Fruit fly (Drosophila melanogaster) S2 (cell line): ENCODE measurements around the gene CG15023.

Source experiments
- CG8478 ChIP-seq: fragments of >200 bp; optimal IDR thresholded peaks from 2 replicates; lab custom pipeline; 2018
- CTCF ChIP-seq, 2 experiments: fragments of >200 bp; optimal IDR thresholded peaks; 2 replicates each; lab custom pipeline; 2018

CG15023 gene

DNA sequence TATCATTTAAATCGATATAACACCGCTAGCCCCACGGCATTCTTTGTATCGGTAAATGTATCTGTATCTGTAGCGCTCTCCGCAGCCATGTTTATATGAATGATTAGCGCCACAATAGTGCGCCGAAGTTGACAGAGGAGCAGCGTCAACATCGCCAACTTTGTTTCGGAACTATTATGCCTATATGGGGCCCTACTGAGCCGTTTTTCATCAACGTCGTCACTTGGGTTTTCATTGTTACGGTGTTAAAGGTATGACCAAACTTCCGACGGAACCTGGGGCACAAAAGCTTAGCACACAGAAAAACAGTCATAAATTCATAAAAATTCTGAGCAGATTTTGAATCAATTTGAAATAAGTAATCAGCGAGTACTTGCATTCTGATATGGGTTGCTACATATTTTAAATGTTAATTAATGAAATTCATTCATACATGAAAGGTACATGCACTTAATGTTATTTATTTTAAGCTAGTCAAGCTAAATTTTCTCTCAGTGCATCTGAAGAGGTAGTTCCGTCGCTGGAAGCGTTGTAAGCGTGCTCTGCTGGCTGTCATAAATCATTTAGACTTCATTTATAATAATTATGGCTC, at the start of gene CG15023:
Gene CG15023 (minus strand): TSS at position 51 of the 592 bp plus-strand sequence.
- TF ChIP-seq CG8478 (lab: Kevin White, UChicago): no peak
- TF ChIP-seq CTCF (optimal IDR thresholded peaks at IDR 0.05; lab: Kevin White, UChicago): no peak

DNA sequence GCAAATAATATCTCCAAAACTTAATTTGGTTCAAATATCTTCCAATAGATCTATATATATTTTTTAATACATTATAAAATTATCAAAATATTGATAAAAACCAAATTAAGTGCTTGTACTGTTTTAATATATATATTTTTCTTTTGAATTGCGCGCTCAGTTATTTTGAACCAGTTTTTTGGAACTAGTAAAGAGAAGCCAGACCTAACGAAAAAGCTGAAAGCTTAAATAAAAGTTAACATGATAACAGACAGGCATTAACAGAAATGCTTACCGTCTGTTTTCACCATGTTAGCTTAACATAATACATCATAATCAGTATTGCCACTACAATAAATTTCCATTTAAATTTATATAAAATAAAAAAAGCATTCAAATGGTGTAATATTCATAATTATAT, 49.0 kb upstream of the CG15023 start:
- TF ChIP-seq CTCF (optimal IDR thresholded peaks at IDR 0.05; lab: Kevin White, UChicago): no peak
- no peak for TF ChIP-seq CG8478 (lab: Kevin White, UChicago)

DNA sequence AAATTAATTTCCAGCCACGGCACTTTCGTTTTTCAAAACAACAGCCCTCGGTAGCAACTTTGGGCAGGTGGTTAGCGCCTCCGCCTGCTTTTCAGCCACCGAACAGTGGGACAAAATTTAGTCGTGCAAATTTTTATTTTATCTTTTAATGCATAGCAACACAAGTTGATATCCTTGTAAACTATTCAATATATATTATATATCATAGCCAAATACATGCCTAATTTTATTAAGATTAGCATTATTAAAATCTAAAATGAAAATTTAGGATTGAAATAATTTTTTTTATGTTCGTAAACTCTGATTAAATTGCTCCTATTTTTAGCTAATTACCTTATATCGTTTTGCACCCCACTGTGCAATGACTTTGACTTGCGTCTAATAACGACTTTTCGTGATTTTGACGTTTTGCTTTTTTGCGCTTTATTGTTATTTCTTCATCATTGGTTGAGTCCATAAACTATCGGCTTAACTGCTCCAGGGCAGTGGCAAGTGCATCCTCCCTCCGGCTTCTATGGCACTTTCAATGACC, 47.7 kb upstream of the CG15023 start:
- no peak for TF ChIP-seq CTCF (optimal IDR thresholded peaks at IDR 0.05; lab: Kevin White, UChicago)
- TF ChIP-seq CG8478 (lab: Kevin White, UChicago): no peak

DNA sequence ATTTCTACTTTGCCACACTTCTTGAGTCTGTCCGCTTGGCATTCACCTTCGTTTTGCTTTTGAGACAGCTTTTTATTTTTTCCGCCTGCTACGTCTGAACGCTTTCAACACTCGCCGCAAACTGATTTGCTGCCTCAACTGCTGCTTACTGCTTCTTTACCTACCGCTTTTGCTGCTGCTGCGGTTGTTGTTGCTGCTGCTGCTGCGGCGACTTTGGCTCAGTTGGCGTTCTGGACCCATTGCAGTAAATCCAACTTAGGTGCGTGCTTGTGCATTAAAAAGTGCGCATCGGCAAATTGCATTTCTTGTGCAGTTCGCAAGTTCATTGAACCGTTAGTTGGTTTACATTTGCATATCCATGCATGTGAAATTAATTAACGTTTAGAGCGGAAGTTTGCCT, 47.0 kb upstream of the CG15023 start, which contains the start of gene NT1:
Gene NT1 (minus strand): TSS at position 127 of the 400 bp plus-strand sequence.
- TF ChIP-seq CTCF (optimal IDR thresholded peaks at IDR 0.05; lab: Kevin White, UChicago) (no peak), CG8478 (lab: Kevin White, UChicago) (no peak)

DNA sequence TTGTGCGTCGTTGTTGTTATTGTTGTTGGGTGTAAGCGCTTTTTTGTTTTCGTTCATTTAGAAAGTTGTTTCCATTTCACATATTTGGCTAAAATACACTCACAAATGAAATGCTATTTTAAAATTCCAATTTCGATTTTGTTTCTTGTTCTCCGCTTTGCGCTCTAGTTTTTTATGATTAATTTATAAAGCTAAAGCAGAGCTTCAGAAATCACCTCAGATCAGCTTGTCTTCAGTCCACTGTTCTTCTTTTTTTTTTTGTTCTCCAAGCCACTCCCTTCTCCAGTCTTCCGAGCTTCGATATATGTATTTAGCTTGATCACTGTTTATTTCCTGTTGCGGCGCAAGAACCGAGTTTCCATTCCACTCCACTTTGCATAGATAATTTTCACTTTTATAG, 46.5 kb upstream of the CG15023 start:
- TF ChIP-seq CTCF (optimal IDR thresholded peaks at IDR 0.05; lab: Kevin White, UChicago) (no peak), CG8478 (lab: Kevin White, UChicago) (no peak)

DNA sequence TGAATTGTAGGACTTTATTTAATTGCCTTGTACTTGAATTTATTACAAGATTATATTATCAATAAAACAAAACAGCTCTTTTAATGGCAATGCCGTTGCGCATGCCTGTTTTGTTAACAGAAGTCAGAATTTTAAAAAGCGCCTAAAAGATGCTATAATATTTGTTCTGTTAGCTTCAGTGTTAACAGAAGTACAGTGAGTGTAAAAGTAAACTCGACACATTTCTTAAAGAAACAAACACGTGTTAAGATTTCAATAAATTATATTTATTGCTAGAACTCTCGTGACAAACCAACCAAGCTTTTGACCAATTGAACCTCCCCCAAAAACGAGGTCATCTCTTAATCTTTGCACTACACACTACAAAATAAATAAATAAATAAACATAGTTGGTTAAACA, 40.1 kb upstream of the CG15023 start:
- TF ChIP-seq CG8478 (lab: Kevin White, UChicago) (no peak), CTCF (optimal IDR thresholded peaks at IDR 0.05; lab: Kevin White, UChicago) (no peak)

DNA sequence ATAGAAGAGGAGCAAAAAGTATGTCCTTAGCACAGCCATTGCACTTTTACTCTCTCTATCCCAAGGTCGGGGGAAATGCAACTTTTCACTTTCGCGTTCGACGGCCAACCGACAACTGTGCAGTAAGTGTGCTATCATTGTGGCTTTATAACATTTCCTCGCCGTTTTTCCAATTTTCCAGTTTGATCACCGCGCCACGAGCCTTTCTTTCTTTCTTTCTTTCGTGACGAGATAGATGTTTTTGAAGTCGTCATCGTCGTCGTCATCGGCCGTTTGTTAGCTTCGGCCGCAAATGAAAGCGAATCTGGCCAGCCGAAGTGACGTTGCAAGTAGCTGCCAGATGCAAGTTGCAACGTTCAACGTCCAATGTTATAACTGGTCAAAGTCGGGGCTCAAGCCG, 39.1 kb upstream of the CG15023 start, which contains the start of gene CG13720:
Gene CG13720 (minus strand): TSS at position 101 of the 400 bp plus-strand sequence.
- no peak for TF ChIP-seq CTCF (optimal IDR thresholded peaks at IDR 0.05; lab: Kevin White, UChicago)
- no peak for TF ChIP-seq CG8478 (lab: Kevin White, UChicago)

DNA sequence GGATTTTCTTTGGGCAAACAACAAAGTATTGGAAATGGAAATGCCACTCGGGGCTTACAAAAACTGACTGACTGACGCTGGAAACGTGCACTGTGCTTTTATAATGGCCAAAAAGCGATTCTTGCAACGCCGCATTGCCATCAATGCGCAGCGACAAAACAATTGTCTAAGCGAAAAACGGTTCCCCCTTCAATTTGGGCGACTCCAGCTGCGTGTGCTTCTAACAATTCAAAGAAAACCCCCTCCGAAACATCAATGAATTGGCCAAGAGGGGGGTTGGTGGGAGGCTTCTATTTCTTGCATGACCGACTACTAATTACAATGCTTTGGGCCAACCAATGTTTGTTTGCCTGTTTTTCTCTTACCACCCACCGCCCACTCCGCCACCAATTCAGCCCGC, 36.4 kb upstream of the CG15023 start, which contains the start of gene CG13721:
Gene CG13721 (minus strand): TSS at position 101 of the 400 bp plus-strand sequence.
- TF ChIP-seq CG8478 (lab: Kevin White, UChicago) (no peak), CTCF (optimal IDR thresholded peaks at IDR 0.05; lab: Kevin White, UChicago) (no peak)

DNA sequence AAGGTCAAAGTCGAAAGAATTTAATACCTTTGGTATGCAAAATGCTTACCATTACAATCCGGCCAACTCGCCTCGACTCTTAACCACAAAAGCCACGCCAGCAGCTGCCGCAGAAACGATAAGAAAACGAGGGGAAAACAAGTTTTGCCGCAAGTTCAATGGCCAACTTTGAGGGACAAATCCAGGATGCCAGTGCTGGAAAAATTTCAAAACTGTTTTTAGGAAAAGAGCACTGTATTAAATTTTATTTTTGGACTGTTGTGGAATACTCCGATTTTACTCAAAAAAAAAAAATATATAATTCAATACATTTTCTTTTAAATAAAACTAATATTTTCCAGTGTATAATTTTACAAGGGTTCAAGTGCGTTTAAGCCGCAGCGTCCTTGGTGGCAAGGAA, 33.3 kb upstream of the CG15023 start:
- TF ChIP-seq CTCF (optimal IDR thresholded peaks at IDR 0.05; lab: Kevin White, UChicago): no peak
- no peak for TF ChIP-seq CG8478 (lab: Kevin White, UChicago)

DNA sequence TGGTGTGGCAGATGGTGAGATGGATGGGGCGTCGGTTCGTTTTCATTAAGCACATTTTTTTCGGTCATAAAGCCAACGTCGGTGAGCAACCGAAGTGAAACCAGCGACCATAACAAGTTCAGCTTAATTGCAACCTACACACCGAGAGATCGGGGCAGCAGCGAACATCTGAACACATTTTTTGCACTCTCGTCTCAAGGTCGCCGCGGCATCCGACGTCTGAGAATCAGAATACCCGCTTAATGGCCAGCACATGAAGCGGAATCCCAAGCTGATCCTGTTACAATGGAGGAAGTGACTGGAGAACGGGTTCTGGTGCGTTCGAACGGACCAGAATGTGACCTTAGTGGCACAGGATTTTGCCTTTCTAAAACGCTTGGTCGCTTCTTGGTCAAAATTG, 32.3 kb upstream of the CG15023 start:
- no peak for TF ChIP-seq CG8478 (lab: Kevin White, UChicago)
- no peak for TF ChIP-seq CTCF (optimal IDR thresholded peaks at IDR 0.05; lab: Kevin White, UChicago)

DNA sequence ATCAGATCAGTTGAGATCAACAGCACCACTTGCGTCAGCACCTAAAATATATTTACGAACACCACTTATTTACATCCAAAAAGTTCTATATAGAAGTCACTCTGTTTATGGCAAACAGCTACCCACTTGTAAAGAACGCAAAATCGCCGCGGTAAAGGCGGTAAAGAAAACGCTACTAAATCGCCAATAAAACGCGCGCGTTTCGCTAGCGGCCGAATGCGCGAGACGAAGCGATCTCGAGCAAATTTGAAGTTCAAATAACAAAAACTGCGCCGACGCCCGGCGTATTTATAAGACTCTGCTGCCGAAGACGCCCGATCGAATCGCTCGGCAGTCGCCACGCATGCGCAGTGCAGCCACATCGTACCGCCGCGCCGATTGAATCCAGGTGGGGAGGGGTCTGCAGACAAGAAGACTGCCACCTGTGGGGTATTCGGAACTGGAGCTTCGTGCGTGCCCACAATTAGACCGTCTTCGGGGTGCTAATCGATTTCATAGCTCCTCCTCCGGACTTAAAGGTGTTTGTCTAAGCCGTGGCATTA, 29.5 kb upstream of the CG15023 start, which contains the start of gene CG13722:
Gene CG13722 (minus strand): TSS at position 262 of the 542 bp plus-strand sequence.
- no peak for TF ChIP-seq CTCF (optimal IDR thresholded peaks at IDR 0.05; lab: Kevin White, UChicago)
- no peak for TF ChIP-seq CG8478 (lab: Kevin White, UChicago)

DNA sequence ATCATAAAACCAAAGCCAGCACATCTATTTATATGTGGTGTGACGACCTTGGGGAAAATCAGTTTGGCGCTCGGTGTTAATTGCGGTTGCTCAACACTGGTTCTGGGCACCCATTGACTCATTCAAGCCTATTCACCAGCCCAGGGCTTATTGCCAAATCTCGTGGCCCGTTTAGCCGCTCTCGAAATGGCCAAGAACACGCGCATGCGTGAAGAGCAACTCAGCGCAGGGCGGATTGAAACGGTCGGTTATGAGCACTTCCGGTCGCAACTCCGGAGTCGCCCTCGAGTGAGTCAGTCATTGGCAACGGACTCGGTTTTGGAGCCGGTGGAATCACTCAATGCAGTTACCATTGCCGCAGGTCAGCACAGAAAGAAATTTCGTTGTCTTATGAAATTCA, 28.2 kb upstream of the CG15023 start:
- no peak for TF ChIP-seq CTCF (optimal IDR thresholded peaks at IDR 0.05; lab: Kevin White, UChicago)
- no peak for TF ChIP-seq CG8478 (lab: Kevin White, UChicago)

DNA sequence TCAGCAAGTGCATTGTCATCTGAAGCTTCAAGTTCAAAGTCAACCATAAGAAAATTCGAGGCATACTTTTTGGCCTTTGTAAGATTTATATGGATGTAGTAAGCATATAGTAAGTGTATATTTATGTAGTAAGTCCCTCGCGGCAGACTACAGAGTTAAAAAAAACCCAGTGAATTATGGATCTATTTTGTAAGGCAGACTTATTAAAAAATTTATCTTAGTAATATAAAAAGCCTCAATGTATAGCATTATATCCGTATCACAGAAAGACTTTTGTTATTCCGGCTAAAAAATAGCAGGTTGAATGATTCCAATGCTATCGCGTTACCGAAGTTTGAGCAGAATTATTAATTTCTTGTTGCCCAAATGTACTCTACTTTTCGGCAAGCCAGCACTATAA, 23.3 kb upstream of the CG15023 start:
- TF ChIP-seq CTCF (optimal IDR thresholded peaks at IDR 0.05; lab: Kevin White, UChicago): no peak
- TF ChIP-seq CG8478 (lab: Kevin White, UChicago): no peak

DNA sequence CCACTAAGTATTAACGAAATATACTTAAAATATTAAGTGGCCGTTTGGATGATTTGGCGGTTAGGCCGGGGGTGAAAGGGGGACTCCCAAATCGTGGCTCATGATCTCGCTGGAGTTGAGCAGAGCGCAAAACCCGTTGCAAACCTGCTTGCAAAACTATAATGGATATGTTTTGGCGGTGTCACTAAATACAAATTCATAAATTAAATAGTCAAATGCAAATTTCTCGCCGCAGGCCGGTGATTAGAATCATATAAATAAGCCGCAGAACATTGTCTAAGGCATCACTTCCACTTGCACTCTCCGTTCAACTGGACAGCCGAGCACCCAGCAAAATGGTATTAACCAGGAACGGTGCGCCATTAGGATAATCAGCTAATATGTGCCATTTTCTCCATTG, 21.2 kb upstream of the CG15023 start, which contains the start of gene CG11350:
Gene CG11350 (plus strand): TSS at position 301 of the 400 bp plus-strand sequence.
- no peak for TF ChIP-seq CG8478 (lab: Kevin White, UChicago)
- no peak for TF ChIP-seq CTCF (optimal IDR thresholded peaks at IDR 0.05; lab: Kevin White, UChicago)

DNA sequence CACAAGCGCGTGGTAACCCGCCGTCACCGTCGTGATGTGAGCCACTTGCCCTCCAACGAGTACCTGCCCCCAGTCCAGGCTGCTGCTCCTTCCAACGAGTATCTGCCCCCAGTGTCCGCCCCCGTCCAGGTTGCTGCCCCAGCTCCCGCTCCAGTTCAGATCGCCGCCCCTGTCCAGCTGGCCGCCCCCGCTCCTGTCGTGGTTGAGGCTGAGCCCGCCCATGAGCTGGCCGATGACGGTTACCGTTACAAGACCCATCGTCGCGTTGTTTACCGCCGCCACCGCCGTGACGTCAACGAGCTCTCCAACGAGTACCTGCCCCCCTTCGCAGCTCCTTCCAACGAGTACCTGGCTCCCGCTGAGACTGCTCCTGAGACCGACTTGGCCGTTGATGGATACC, 19.5 kb upstream of the CG15023 start:
- TF ChIP-seq CTCF (optimal IDR thresholded peaks at IDR 0.05; lab: Kevin White, UChicago): no peak
- TF ChIP-seq CG8478 (lab: Kevin White, UChicago): no peak
